Worm (Caenorhabditis elegans): ENCODE results near the gene T13H5.1.

- TF ChIP-seq pag-3 (tag; optimal IDR thresholded peaks at IDR 0.05; ENCODE audit: borderline replicate concordance), result no peak
- no peak for TF ChIP-seq F13H6.1 (tag; optimal IDR thresholded peaks at IDR 0.05)
- no peak for TF ChIP-seq C38D4.7 (GFP tag; optimal IDR thresholded peaks at IDR 0.05)
Measured at ce11 chrII:8472916-8473315, 35.9 kb downstream of the T13H5.1 start.

All from whole organism, late embryonic.